Fruit fly (Drosophila melanogaster) whole organism, pupa: Measurements from ENCODE around the gene CG34331.
A peak's percentile ranks its signal among the peaks of the same experiment; 100 is the strongest.

ENCODE experiments used
- CG15710 ChIP-seq: fragments of 200-800 bp; sonication (Bioruptor generic); optimal IDR thresholded peaks from 2 replicates; lab custom pipeline; 2018; ENCODE audit warnings: missing biosample characterization, mild to moderate bottlenecking, missing genetic modification characterization, moderate library complexity
- CG32121 ChIP-seq: fragments of 200-800 bp; sonication (Bioruptor generic); IDR thresholded peaks from 2 replicates; pipeline ENCODE4 v1.3.6; 2022; ENCODE audit warnings: missing biosample characterization, missing genetic modification characterization
- CG8301 ChIP-seq: fragments of 200-800 bp; sonication (Bioruptor generic); optimal IDR thresholded peaks from 2 replicates; lab custom pipeline; 2018; ENCODE audit warnings: missing biosample characterization, mild to moderate bottlenecking, missing genetic modification characterization
- EcR ChIP-seq: fragments of 200-800 bp; sonication (Bioruptor generic); optimal IDR thresholded peaks from 3 replicates; lab custom pipeline; 2019; ENCODE audit warnings: missing biosample characterization, missing genetic modification characterization, mild to moderate bottlenecking, moderate library complexity, missing genetic modification reagents
- fd96Ca ChIP-seq: fragments of 200-800 bp; sonication (Bioruptor generic); IDR thresholded peaks from 3 replicates; pipeline ENCODE4 v1.3.6; 2022; ENCODE audit warnings: missing biosample characterization, missing genetic modification characterization

- TF ChIP-seq CG15710 (tag; lab: Kevin White, UChicago) (peak; percentile 24), fd96Ca (peak; percentile 50; the same call in 1 of the 3 replicates), CG32121 (GFP tag; lab: Robert Waterston, UW) (peak; percentile 48; the same call in 1 of the 2 replicates), CG8301 (tag; lab: Kevin White, UChicago) (peak; percentile 14), EcR (GFP tag; lab: Kevin White, UChicago) (peak; percentile 9)
Observed at dm6 chrX:20158943-20159385, 36.7 kb downstream of the CG34331 start.
